Fruit fly (Drosophila melanogaster) whole organism, embryonic: ENCODE results near the gene CG42342.

Experiments
- Awh ChIP-seq: fragments of 200-800 bp; sonication (Bioruptor generic); IDR thresholded peaks from 2 replicates; pipeline ENCODE4, ENCODE4 v1.3.6; 2022; ENCODE audit warnings: missing biosample characterization, missing genetic modification characterization
- CG10366 ChIP-seq: fragments of 200-800 bp; sonication (Bioruptor generic); IDR thresholded peaks from 2 replicates; pipeline ENCODE4 v1.3.6; 2022; ENCODE audit warnings: missing biosample characterization, missing genetic modification characterization
- CG10462 ChIP-seq: fragments of 200-800 bp; sonication (Bioruptor generic); optimal IDR thresholded peaks from 2 replicates; lab custom pipeline; 2016; ENCODE audit warnings: missing biosample characterization, missing genetic modification characterization
- CG11398 ChIP-seq: fragments of 200-800 bp; sonication (Bioruptor generic); optimal IDR thresholded peaks from 2 replicates; lab custom pipeline; 2016; ENCODE audit warnings: missing biosample characterization, missing genetic modification characterization
- CG11456 ChIP-seq: fragments of 200-800 bp; sonication (Bioruptor generic); IDR thresholded peaks from 3 replicates; pipeline ENCODE4 v1.3.6; 2022; ENCODE audit warnings: missing biosample characterization, missing genetic modification characterization
- CG11696 ChIP-seq: fragments of 200-800 bp; sonication (Bioruptor generic); IDR thresholded peaks from 2 replicates; pipeline ENCODE4 v1.3.6; 2022; ENCODE audit warnings: missing biosample characterization, missing genetic modification characterization
- CG12236 ChIP-seq: fragments of 200-800 bp; sonication (Bioruptor generic); optimal IDR thresholded peaks from 2 replicates; lab custom pipeline; 2016; ENCODE audit warnings: missing biosample characterization, missing genetic modification characterization
- CG13894 ChIP-seq: fragments of 200-800 bp; sonication (Bioruptor generic); optimal IDR thresholded peaks from 3 replicates; lab custom pipeline; 2018; ENCODE audit warnings: missing biosample characterization, mild to moderate bottlenecking, missing genetic modification characterization, moderate library complexity
- CG15269 ChIP-seq: fragments of 200-800 bp; sonication (Bioruptor generic); optimal IDR thresholded peaks from 2 replicates; lab custom pipeline; 2018; ENCODE audit warnings: missing biosample characterization, mild to moderate bottlenecking, missing genetic modification characterization, moderate library complexity
- CG17612 ChIP-seq: fragments of 200-800 bp; sonication (Bioruptor generic); IDR thresholded peaks from 2 replicates; pipeline ENCODE4 v1.3.6; 2022; ENCODE audit warnings: missing biosample characterization, missing genetic modification characterization
- CG18262 ChIP-seq: fragments of 200-800 bp; optimal IDR thresholded peaks from 3 replicates; lab custom pipeline; 2019; ENCODE audit warnings: missing biosample characterization, mild to moderate bottlenecking, missing genetic modification characterization, moderate library complexity
- CG32532 ChIP-seq: fragments of 200-800 bp; sonication (Bioruptor generic); IDR thresholded peaks from 2 replicates; pipeline ENCODE4 v1.3.6; 2022; ENCODE audit warnings: missing biosample characterization, missing genetic modification characterization
- CG3847 ChIP-seq: fragments of 200-800 bp; sonication (Bioruptor generic); IDR thresholded peaks from 2 replicates; pipeline ENCODE4 v1.3.6; 2022; ENCODE audit warnings: missing biosample characterization, missing genetic modification characterization
- CG3995 ChIP-seq: fragments of 200-800 bp; sonication (Bioruptor generic); optimal IDR thresholded peaks from 3 replicates; lab custom pipeline; 2016; ENCODE audit warnings: missing biosample characterization, missing genetic modification characterization
- CG42726 ChIP-seq: fragments of 200-800 bp; sonication (Bioruptor generic); IDR thresholded peaks from 2 replicates; pipeline ENCODE4 v1.3.6; 2022; ENCODE audit warnings: missing biosample characterization, missing genetic modification characterization; ENCODE audit not compliant: partially characterized antibody
- CG7963 ChIP-seq: fragments of 200-800 bp; sonication (Bioruptor generic); IDR thresholded peaks from 3 replicates; pipeline ENCODE4 v1.3.6; 2022; ENCODE audit warnings: missing biosample characterization, missing genetic modification characterization; ENCODE audit not compliant: partially characterized antibody
- CG8924 ChIP-seq: fragments of 200-800 bp; optimal IDR thresholded peaks from 3 replicates; lab custom pipeline; 2019; ENCODE audit warnings: missing biosample characterization, mild to moderate bottlenecking, missing genetic modification characterization, moderate library complexity
- CG8944 ChIP-seq: fragments of 200-800 bp; sonication (Bioruptor generic); optimal IDR thresholded peaks from 3 replicates; lab custom pipeline; 2016; ENCODE audit warnings: missing biosample characterization, missing genetic modification characterization
- CG9437 ChIP-seq: fragments of 200-800 bp; sonication (Bioruptor generic); optimal IDR thresholded peaks from 2 replicates; lab custom pipeline; 2018; ENCODE audit warnings: missing biosample characterization, mild to moderate bottlenecking, missing genetic modification characterization
- CG9932 ChIP-seq: fragments of 200-800 bp; sonication (Bioruptor generic); IDR thresholded peaks from 2 replicates; pipeline ENCODE4 v1.3.6; 2022; ENCODE audit warnings: missing biosample characterization, missing genetic modification characterization
- H15 ChIP-seq: fragments of 200-800 bp; sonication (Bioruptor generic); IDR thresholded peaks from 3 replicates; pipeline ENCODE4 v1.3.6; 2022; ENCODE audit warnings: missing biosample characterization, missing genetic modification characterization
- HLH4C ChIP-seq: fragments of 200-800 bp; sonication (Bioruptor generic); IDR thresholded peaks from 3 replicates; pipeline ENCODE4 v1.3.6; 2022; ENCODE audit warnings: missing biosample characterization, missing genetic modification characterization; ENCODE audit not compliant: partially characterized antibody
- Hr3 ChIP-seq: fragments of 200-800 bp; sonication (Bioruptor generic); optimal IDR thresholded peaks from 3 replicates; lab custom pipeline; 2016; ENCODE audit warnings: missing biosample characterization, missing genetic modification characterization
- Kr ChIP-seq: fragments of 200-800 bp; sonication (Bioruptor generic); optimal IDR thresholded peaks from 2 replicates; lab custom pipeline; 2017; ENCODE audit warnings: missing biosample characterization, mild to moderate bottlenecking, missing genetic modification characterization
- Mad ChIP-seq: fragments of 200-800 bp; sonication (Bioruptor generic); optimal IDR thresholded peaks from 2 replicates; lab custom pipeline; 2016; ENCODE audit warnings: missing biosample characterization, missing genetic modification characterization
- Nf-YA ChIP-seq: fragments of 200-800 bp; sonication (Bioruptor generic); IDR thresholded peaks from 2 replicates; pipeline ENCODE4 v1.3.6; 2022; ENCODE audit warnings: missing biosample characterization, missing genetic modification characterization
- Side ChIP-seq: fragments of 200-800 bp; sonication (Bioruptor generic); optimal IDR thresholded peaks from 2 replicates; lab custom pipeline; 2016; ENCODE audit warnings: missing biosample characterization, missing genetic modification characterization
- Six4 ChIP-seq: fragments of 200-800 bp; sonication (Bioruptor generic); optimal IDR thresholded peaks from 2 replicates; lab custom pipeline; 2016; ENCODE audit warnings: missing biosample characterization, missing genetic modification characterization
- al ChIP-seq: fragments of 200-800 bp; sonication (Bioruptor generic); IDR thresholded peaks from 2 replicates; pipeline ENCODE4 v1.3.6; 2022; ENCODE audit warnings: missing biosample characterization, missing genetic modification characterization
- ase ChIP-seq: fragments of 200-800 bp; sonication (Bioruptor generic); IDR thresholded peaks from 3 replicates; pipeline ENCODE4 v1.3.6; 2022; ENCODE audit warnings: missing biosample characterization, missing genetic modification characterization
- bab2 ChIP-seq: fragments of 200-800 bp; sonication (Bioruptor generic); optimal IDR thresholded peaks from 2 replicates; lab custom pipeline; 2016; ENCODE audit warnings: missing biosample characterization, missing genetic modification characterization
- bbx ChIP-seq: fragments of 200-800 bp; sonication (Bioruptor generic); IDR thresholded peaks from 2 replicates; pipeline ENCODE4 v1.3.6; 2022; ENCODE audit warnings: missing biosample characterization, missing genetic modification characterization; ENCODE audit not compliant: partially characterized antibody
- bcd ChIP-seq: fragments of 200-800 bp; sonication (Bioruptor generic); optimal IDR thresholded peaks from 2 replicates; lab custom pipeline; 2017; ENCODE audit warnings: missing biosample characterization, mild to moderate bottlenecking, missing genetic modification characterization
- bigmax ChIP-seq: fragments of 200-800 bp; sonication (Bioruptor generic); optimal IDR thresholded peaks from 2 replicates; lab custom pipeline; 2018; ENCODE audit warnings: missing biosample characterization, mild to moderate bottlenecking, missing genetic modification characterization
- caup ChIP-seq: fragments of 200-800 bp; sonication (Bioruptor generic); optimal IDR thresholded peaks from 3 replicates; lab custom pipeline; 2017; ENCODE audit warnings: missing biosample characterization, mild to moderate bottlenecking, missing genetic modification characterization, moderate library complexity; ENCODE audit not compliant: severe bottlenecking
- chinmo ChIP-seq: fragments of 200-800 bp; sonication (Bioruptor generic); IDR thresholded peaks from 4 replicates; pipeline ENCODE4 v1.3.6; 2022; ENCODE audit warnings: missing biosample characterization, missing genetic modification characterization; ENCODE audit not compliant: partially characterized antibody
- cwo ChIP-seq: fragments of 200-800 bp; sonication (Bioruptor generic); optimal IDR thresholded peaks from 3 replicates; lab custom pipeline; 2017; ENCODE audit warnings: missing biosample characterization, missing genetic modification characterization, mild to moderate bottlenecking, moderate library complexity, missing genetic modification reagents
- dm ChIP-seq: fragments of 200-800 bp; sonication (Bioruptor generic); optimal IDR thresholded peaks from 3 replicates; lab custom pipeline; 2016; ENCODE audit warnings: missing biosample characterization, missing genetic modification characterization
- gfzf ChIP-seq: fragments of 200-800 bp; sonication (Bioruptor generic); optimal IDR thresholded peaks from 2 replicates; lab custom pipeline; 2016; ENCODE audit warnings: missing biosample characterization, mild to moderate bottlenecking, missing genetic modification characterization, moderate library complexity
- grn ChIP-seq: fragments of 200-800 bp; sonication (Bioruptor generic); optimal IDR thresholded peaks from 3 replicates; lab custom pipeline; 2017; ENCODE audit warnings: missing biosample characterization, missing genetic modification characterization
- jing ChIP-seq: fragments of 200-800 bp; sonication (Bioruptor generic); optimal IDR thresholded peaks from 2 replicates; lab custom pipeline; 2018; ENCODE audit warnings: missing biosample characterization, mild to moderate bottlenecking, missing genetic modification characterization
- org-1 ChIP-seq: fragments of 200-800 bp; sonication (Bioruptor generic); optimal IDR thresholded peaks from 2 replicates; lab custom pipeline; 2017; ENCODE audit warnings: missing biosample characterization, missing genetic modification characterization
- pnt ChIP-seq: fragments of 200-800 bp; sonication (Bioruptor generic); optimal IDR thresholded peaks from 3 replicates; lab custom pipeline; 2016; ENCODE audit warnings: missing biosample characterization, missing genetic modification characterization
- scrt ChIP-seq: fragments of 200-800 bp; sonication (Bioruptor generic); optimal IDR thresholded peaks from 2 replicates; lab custom pipeline; 2018; ENCODE audit warnings: missing biosample characterization, mild to moderate bottlenecking, missing genetic modification characterization, moderate library complexity
- so ChIP-seq: fragments of 200-800 bp; sonication (Bioruptor generic); IDR thresholded peaks from 3 replicates; pipeline ENCODE4 v1.3.6; 2022; ENCODE audit warnings: missing biosample characterization, missing genetic modification characterization
- sqz ChIP-seq: fragments of 200-800 bp; sonication (Bioruptor generic); optimal IDR thresholded peaks from 3 replicates; lab custom pipeline; 2018; ENCODE audit warnings: missing biosample characterization, mild to moderate bottlenecking, missing genetic modification characterization
- tgo ChIP-seq: fragments of 200-800 bp; sonication (Bioruptor generic); IDR thresholded peaks from 3 replicates; pipeline ENCODE4 v1.3.6; 2022; ENCODE audit warnings: missing biosample characterization, missing genetic modification characterization
- toy ChIP-seq: fragments of 200-800 bp; sonication (Bioruptor generic); IDR thresholded peaks from 2 replicates; pipeline ENCODE4 v1.3.6; 2022; ENCODE audit warnings: missing biosample characterization, missing genetic modification characterization
- vfl ChIP-seq: fragments of 200-800 bp; sonication (Bioruptor generic); optimal IDR thresholded peaks from 2 replicates; lab custom pipeline; 2016; ENCODE audit warnings: missing biosample characterization, missing genetic modification characterization
- zfh1 ChIP-seq: fragments of 200-800 bp; sonication (Bioruptor generic); IDR thresholded peaks from 3 replicates; pipeline ENCODE4 v1.3.6; 2022; ENCODE audit warnings: missing biosample characterization, missing genetic modification characterization

The CG42342 gene

DNA sequence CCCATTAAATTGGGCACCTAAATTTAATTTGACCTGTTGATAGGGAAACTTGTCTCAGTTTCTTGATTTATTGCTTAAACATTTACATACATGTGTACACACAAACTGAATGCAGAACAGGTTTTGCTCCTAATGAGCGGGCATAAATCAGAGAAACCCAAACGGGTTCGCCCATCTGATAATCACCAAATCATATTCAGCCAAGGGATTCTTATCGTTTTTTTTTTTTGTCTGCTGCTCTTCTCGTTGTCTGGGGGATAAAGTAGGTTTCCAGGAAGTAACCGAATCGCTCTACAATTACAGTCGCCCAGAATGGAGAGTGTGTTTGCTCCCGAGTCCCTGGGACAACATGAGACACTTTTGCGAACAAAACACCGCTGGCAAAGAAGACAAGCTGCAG is 43.1 kb downstream of the CG42342 start (continued):
- TF ChIP-seq CG13894 (tag; lab: Kevin White, UChicago): no peak
- no peak for TF ChIP-seq jing (GFP tag; lab: Kevin White, UChicago)
- TF ChIP-seq toy (GFP tag; lab: Robert Waterston, UW): no peak
- peak; percentile 41; the same call in 1 of the 2 replicates for TF ChIP-seq Awh (GFP tag; lab: Robert Waterston, UW)
- no peak for TF ChIP-seq scrt (GFP tag; lab: Kevin White, UChicago)
- no peak for TF ChIP-seq Six4 (GFP tag; lab: Kevin White, UChicago)
- TF ChIP-seq CG15269: peak; percentile 17
- TF ChIP-seq sqz (GFP tag; lab: Kevin White, UChicago): peak; percentile 67
- TF ChIP-seq vfl (GFP tag; lab: Kevin White, UChicago): no peak
- TF ChIP-seq org-1 (GFP tag; lab: Kevin White, UChicago): no peak
- no peak for TF ChIP-seq HLH4C (GFP tag; lab: Robert Waterston, UW)
- no peak for TF ChIP-seq Nf-YA (GFP tag; lab: Robert Waterston, UW)
- TF ChIP-seq CG9437 (GFP tag; lab: Kevin White, UChicago): no peak
- no peak for TF ChIP-seq Side (GFP tag; lab: Kevin White, UChicago)
- TF ChIP-seq CG12236 (GFP tag; lab: Kevin White, UChicago): no peak
- TF ChIP-seq bigmax: no peak
- no peak for TF ChIP-seq ase (GFP tag; lab: Robert Waterston, UW)
- TF ChIP-seq Hr3 (GFP tag; lab: Kevin White, UChicago): no peak
- no peak for TF ChIP-seq cwo
- 0 out of 4 replicates have a peak, but pooled peaks have one; percentile 19 for TF ChIP-seq chinmo (GFP tag; lab: Robert Waterston, UW)
- TF ChIP-seq CG11696: no peak
- TF ChIP-seq CG10462: no peak
- TF ChIP-seq CG32532 (GFP tag; lab: Robert Waterston, UW): no peak
- TF ChIP-seq grn (GFP tag; lab: Kevin White, UChicago): peak; percentile 69
- TF ChIP-seq CG3995: no peak
- no peak for TF ChIP-seq CG9932 (GFP tag; lab: Robert Waterston, UW)
- no peak for TF ChIP-seq H15
- TF ChIP-seq pnt: no peak
- no peak for TF ChIP-seq CG11456 (GFP tag; lab: Robert Waterston, UW)
- no peak for TF ChIP-seq bcd (GFP tag; lab: Kevin White, UChicago)
- TF ChIP-seq dm (GFP tag; lab: Kevin White, UChicago): no peak
- TF ChIP-seq bab2: no peak

DNA sequence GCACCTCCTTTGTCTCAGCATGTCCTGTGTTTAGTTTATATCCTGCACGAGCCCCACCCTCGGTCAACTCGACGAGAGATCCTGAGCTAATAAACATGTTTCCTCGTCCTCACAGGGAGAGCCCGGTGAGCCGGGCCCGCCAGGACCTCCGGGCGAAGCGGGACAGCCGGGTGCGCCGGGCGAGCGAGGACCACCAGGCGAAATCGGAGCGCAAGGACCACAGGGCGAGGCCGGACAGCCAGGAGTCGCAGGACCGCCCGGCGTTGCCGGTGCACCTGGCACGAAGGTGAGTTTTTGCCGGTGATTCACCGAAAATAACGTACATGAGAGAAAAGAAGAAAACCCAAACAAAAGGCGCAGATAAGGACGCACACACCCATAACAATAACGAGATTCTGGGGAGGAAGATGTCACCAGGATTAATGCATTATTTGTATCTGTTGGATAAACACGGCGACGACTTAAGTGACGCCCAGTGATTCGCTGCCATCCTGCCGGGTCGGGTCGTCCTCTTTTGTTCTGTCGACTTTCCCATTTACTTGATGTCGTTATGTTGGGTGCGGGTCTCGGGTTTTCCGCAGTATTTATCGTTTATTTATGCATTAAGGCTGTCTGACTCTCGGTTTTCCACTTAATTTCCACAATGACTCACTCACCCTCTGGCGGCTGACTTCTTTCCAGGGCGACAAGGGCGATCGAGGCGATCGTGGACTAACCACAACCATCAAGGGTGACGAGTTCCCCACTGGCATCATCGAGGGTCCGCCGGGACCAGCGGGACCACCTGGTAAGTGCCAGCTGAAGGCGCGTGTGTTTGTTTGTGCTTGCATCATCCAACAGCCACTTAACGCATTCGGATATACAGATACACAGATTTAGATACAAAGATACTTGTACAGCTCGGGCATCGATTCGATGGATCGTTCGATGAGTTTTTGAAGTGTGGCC is 49.4 kb downstream of the CG42342 start:
- TF ChIP-seq CG11398 (GFP tag; lab: Kevin White, UChicago) (no peak), CG8924 (tag; lab: Kevin White, UChicago) (no peak), CG11696 (no peak), CG9437 (GFP tag; lab: Kevin White, UChicago) (no peak), al (no peak), CG17612 (GFP tag; lab: Robert Waterston, UW) (no peak), bbx (no peak), CG8944 (GFP tag; lab: Kevin White, UChicago) (no peak), caup (GFP tag; lab: Kevin White, UChicago) (no peak), CG15269 (no peak), CG10366 (no peak), Mad (GFP tag; lab: Kevin White, UChicago) (no peak), CG18262 (tag; lab: Kevin White, UChicago) (no peak), tgo (no peak), gfzf (GFP tag; lab: Kevin White, UChicago) (no peak), Kr (GFP tag; lab: Kevin White, UChicago) (peak; percentile 54), CG42726 (GFP tag; lab: Robert Waterston, UW) (no peak), so (GFP tag; lab: Robert Waterston, UW) (no peak), zfh1 (0 out of 3 replicates have a peak, but pooled peaks have one; percentile 28), CG3847 (GFP tag; lab: Robert Waterston, UW) (no peak), CG7963 (GFP tag; lab: Robert Waterston, UW) (no peak)
